Worm (Caenorhabditis elegans): ENCODE measurements around the gene F22H10.11.

DNA sequence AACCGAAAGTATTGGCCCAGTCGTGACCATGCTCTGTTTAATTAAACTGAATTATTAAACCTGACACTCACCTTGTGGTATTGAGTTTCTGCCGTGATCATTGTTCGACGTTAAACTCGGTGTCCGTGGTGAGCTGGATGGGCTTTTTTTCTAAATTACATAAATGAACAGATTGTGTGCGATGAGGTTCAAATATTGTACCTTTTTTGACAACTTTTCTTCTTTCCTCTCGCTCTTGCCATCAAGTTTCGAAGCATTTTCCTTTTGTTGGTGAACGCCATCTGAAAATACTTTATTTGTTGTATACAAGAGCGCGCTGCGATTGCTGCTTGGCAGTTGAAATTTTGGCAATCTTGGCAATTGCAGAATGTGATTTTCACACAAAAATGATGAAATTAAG is at the start of gene F22H10.11:
- TF ChIP-seq pqm-1 (tag; optimal IDR thresholded peaks at IDR 0.05): no peak
- no peak for TF ChIP-seq nhr-11 (tag; optimal IDR thresholded peaks at IDR 0.05)
- no peak for TF ChIP-seq elt-2 (tag; optimal IDR thresholded peaks at IDR 0.05)
- no peak for TF ChIP-seq ztf-11 (tag; optimal IDR thresholded peaks at IDR 0.05)
- TF ChIP-seq ama-1 (optimal IDR thresholded peaks at IDR 0.05): no peak

Measured in whole organism, L3 larva.